Fruit fly (Drosophila melanogaster) whole organism, embryonic: Measurements from ENCODE around the gene Vha16-3.
A peak's percentile ranks its signal among the peaks of the same experiment; 100 is the strongest.

Experiments used
- CG1024 ChIP-seq: fragments of 200-800 bp; sonication (Bioruptor generic); IDR thresholded peaks from 2 replicates; pipeline ENCODE4 v1.3.6; 2022; ENCODE audit warnings: missing biosample characterization, missing genetic modification characterization
- CG11695 ChIP-seq: fragments of 200-800 bp; sonication (Bioruptor generic); IDR thresholded peaks from 3 replicates; pipeline ENCODE4 v1.3.6; 2022; ENCODE audit warnings: missing biosample characterization, missing genetic modification characterization
- CG1233 ChIP-seq: fragments of 200-800 bp; sonication (Bioruptor generic); optimal IDR thresholded peaks from 4 replicates; lab custom pipeline; 2018; ENCODE audit warnings: missing biosample characterization, mild to moderate bottlenecking, missing genetic modification characterization
- CG13624 ChIP-seq: fragments of 200-800 bp; sonication (Bioruptor generic); optimal IDR thresholded peaks from 2 replicates; lab custom pipeline; 2016; ENCODE audit warnings: missing biosample characterization, missing genetic modification characterization
- CG13775 ChIP-seq: fragments of 200-800 bp; sonication (Bioruptor generic); optimal IDR thresholded peaks from 3 replicates; lab custom pipeline; 2017; ENCODE audit warnings: missing biosample characterization, mild to moderate bottlenecking, missing genetic modification characterization
- CG14050 ChIP-seq: fragments of 200-800 bp; sonication (Bioruptor generic); IDR thresholded peaks from 3 replicates; pipeline ENCODE4 v1.3.6; 2022; ENCODE audit warnings: missing biosample characterization, missing genetic modification characterization
- CG15269 ChIP-seq: fragments of 200-800 bp; sonication (Bioruptor generic); optimal IDR thresholded peaks from 2 replicates; lab custom pipeline; 2018; ENCODE audit warnings: missing biosample characterization, mild to moderate bottlenecking, missing genetic modification characterization, moderate library complexity
- CG1529 ChIP-seq: fragments of 200-800 bp; sonication (Bioruptor generic); optimal IDR thresholded peaks from 3 replicates; lab custom pipeline; 2018; ENCODE audit warnings: missing biosample characterization, missing genetic modification characterization
- CG18619 ChIP-seq: fragments of 200-800 bp; sonication (Bioruptor generic); optimal IDR thresholded peaks from 3 replicates; lab custom pipeline; 2017; ENCODE audit warnings: missing biosample characterization, mild to moderate bottlenecking, missing genetic modification characterization
- CG2129 ChIP-seq: fragments of 200-800 bp; sonication (Bioruptor generic); IDR thresholded peaks from 2 replicates; pipeline ENCODE4 v1.3.6; 2022; ENCODE audit warnings: missing biosample characterization, missing genetic modification characterization; ENCODE audit not compliant: partially characterized antibody
- CG32532 ChIP-seq: fragments of 200-800 bp; sonication (Bioruptor generic); IDR thresholded peaks from 2 replicates; pipeline ENCODE4 v1.3.6; 2022; ENCODE audit warnings: missing biosample characterization, missing genetic modification characterization
- CG34224 ChIP-seq: fragments of 200-800 bp; sonication (Bioruptor generic); IDR thresholded peaks from 3 replicates; pipeline ENCODE4 v1.3.6; 2022; ENCODE audit warnings: missing biosample characterization, missing genetic modification characterization; ENCODE audit not compliant: partially characterized antibody
- CG3838 ChIP-seq: fragments of 200-800 bp; sonication (Bioruptor generic); optimal IDR thresholded peaks from 3 replicates; lab custom pipeline; 2016; ENCODE audit warnings: missing biosample characterization, missing genetic modification characterization
- CG3847 ChIP-seq: fragments of 200-800 bp; sonication (Bioruptor generic); IDR thresholded peaks from 2 replicates; pipeline ENCODE4 v1.3.6; 2022; ENCODE audit warnings: missing biosample characterization, missing genetic modification characterization
- CG5953 ChIP-seq: fragments of 200-800 bp; sonication (Bioruptor generic); IDR thresholded peaks from 2 replicates; pipeline ENCODE4 v1.3.6; 2022; ENCODE audit warnings: missing biosample characterization, missing genetic modification characterization
- CG8388 ChIP-seq: fragments of 200-800 bp; sonication (Bioruptor generic); optimal IDR thresholded peaks from 2 replicates; lab custom pipeline; 2019; ENCODE audit warnings: missing biosample characterization, mild to moderate bottlenecking, missing genetic modification characterization, moderate library complexity
- CG9797 ChIP-seq: fragments of 200-800 bp; sonication (Bioruptor generic); optimal IDR thresholded peaks from 3 replicates; lab custom pipeline; 2018; ENCODE audit warnings: missing biosample characterization, mild to moderate bottlenecking, missing genetic modification characterization
- CoRest ChIP-seq: fragments of 200-800 bp; sonication (Bioruptor generic); optimal IDR thresholded peaks from 3 replicates; lab custom pipeline; 2018; ENCODE audit warnings: missing biosample characterization, mild to moderate bottlenecking, missing genetic modification characterization, moderate library complexity
- D ChIP-seq, 2 experiments: fragments of 200-800 bp in 1 of 2; fragments of >200 bp in 1 of 2; sonication (Bioruptor generic) in 1 of 2; optimal IDR thresholded peaks; 2 replicates in 1 of 2; 3 replicates in 1 of 2; lab custom pipeline; 2017; ENCODE audit warnings: mild to moderate bottlenecking in 1 of 2, missing biosample characterization in 1 of 2, missing genetic modification characterization in 1 of 2, missing genetic modification reagents in 1 of 2
- D19A ChIP-seq: fragments of 200-800 bp; optimal IDR thresholded peaks from 3 replicates; lab custom pipeline; 2019; ENCODE audit warnings: missing biosample characterization, mild to moderate bottlenecking, missing genetic modification characterization, moderate library complexity
- H15 ChIP-seq: fragments of 200-800 bp; sonication (Bioruptor generic); IDR thresholded peaks from 3 replicates; pipeline ENCODE4 v1.3.6; 2022; ENCODE audit warnings: missing biosample characterization, missing genetic modification characterization
- HHEX ChIP-seq: fragments of 200-800 bp; sonication (Bioruptor generic); optimal IDR thresholded peaks from 3 replicates; lab custom pipeline; 2017; ENCODE audit warnings: missing biosample characterization, mild to moderate bottlenecking, missing genetic modification characterization, missing genetic modification reagents
- HmgZ ChIP-seq: fragments of 200-800 bp; sonication (Bioruptor generic); optimal IDR thresholded peaks from 2 replicates; lab custom pipeline; 2018; ENCODE audit warnings: missing biosample characterization, mild to moderate bottlenecking, missing genetic modification characterization
- Lpt ChIP-seq: fragments of >200 bp; optimal IDR thresholded peaks from 2 replicates; lab custom pipeline; 2018; ENCODE audit warnings: missing biosample characterization, missing genetic modification characterization
- Sin3A ChIP-seq: fragments of >200 bp; optimal IDR thresholded peaks from 2 replicates; lab custom pipeline; 2018
- Usf ChIP-seq: fragments of 200-800 bp; sonication (Bioruptor generic); optimal IDR thresholded peaks from 2 replicates; lab custom pipeline; 2017; ENCODE audit warnings: missing genotype, missing biosample characterization, missing genetic modification characterization
- Vsx1 ChIP-seq: fragments of 200-800 bp; sonication (Bioruptor generic); optimal IDR thresholded peaks from 2 replicates; lab custom pipeline; 2017; ENCODE audit warnings: missing biosample characterization, mild to moderate bottlenecking, missing genetic modification characterization, missing genetic modification reagents
- ash1 ChIP-seq: fragments of 200-800 bp; sonication (Bioruptor generic); optimal IDR thresholded peaks from 2 replicates; lab custom pipeline; 2018; ENCODE audit warnings: missing biosample characterization, mild to moderate bottlenecking, missing genetic modification characterization
- bbx ChIP-seq: fragments of 200-800 bp; sonication (Bioruptor generic); IDR thresholded peaks from 2 replicates; pipeline ENCODE4 v1.3.6; 2022; ENCODE audit warnings: missing biosample characterization, missing genetic modification characterization; ENCODE audit not compliant: partially characterized antibody
- bcd ChIP-seq: fragments of 200-800 bp; sonication (Bioruptor generic); optimal IDR thresholded peaks from 2 replicates; lab custom pipeline; 2017; ENCODE audit warnings: missing biosample characterization, mild to moderate bottlenecking, missing genetic modification characterization
- br ChIP-seq: fragments of >200 bp; optimal IDR thresholded peaks from 2 replicates; lab custom pipeline; 2017
- danr ChIP-seq: fragments of 200-800 bp; sonication (Bioruptor generic); IDR thresholded peaks from 2 replicates; pipeline ENCODE4 v1.3.6; 2022; ENCODE audit warnings: missing biosample characterization, missing genetic modification characterization
- dimm ChIP-seq: fragments of 200-800 bp; sonication (Bioruptor generic); IDR thresholded peaks from 2 replicates; pipeline ENCODE4 v1.3.6; 2022; ENCODE audit warnings: missing biosample characterization, missing genetic modification characterization
- en ChIP-seq: fragments of 200-800 bp; sonication (Bioruptor generic); optimal IDR thresholded peaks from 2 replicates; lab custom pipeline; 2016; ENCODE audit warnings: missing biosample characterization, missing genetic modification characterization
- fd64A ChIP-seq: fragments of 200-800 bp; sonication (Bioruptor generic); optimal IDR thresholded peaks from 3 replicates; lab custom pipeline; 2018; ENCODE audit warnings: missing biosample characterization, mild to moderate bottlenecking, missing genetic modification characterization
- ftz-f1 ChIP-seq: fragments of 200-800 bp; sonication (Bioruptor generic); optimal IDR thresholded peaks from 2 replicates; lab custom pipeline; 2016; ENCODE audit warnings: missing biosample characterization, missing genetic modification characterization
- gcm ChIP-seq: fragments of 200-800 bp; sonication (Bioruptor generic); optimal IDR thresholded peaks from 2 replicates; lab custom pipeline; 2019; ENCODE audit warnings: missing biosample characterization, mild to moderate bottlenecking, missing genetic modification characterization, moderate library complexity
- klu ChIP-seq: fragments of 200-800 bp; sonication (Bioruptor generic); IDR thresholded peaks from 2 replicates; pipeline ENCODE4 v1.3.6; 2022; ENCODE audit warnings: missing biosample characterization, missing genetic modification characterization
- mam ChIP-seq: fragments of 200-800 bp; sonication (Bioruptor generic); optimal IDR thresholded peaks from 3 replicates; lab custom pipeline; 2016; ENCODE audit warnings: missing biosample characterization, missing genetic modification characterization
- nmo ChIP-seq: fragments of 200-800 bp; sonication (Bioruptor generic); optimal IDR thresholded peaks from 2 replicates; lab custom pipeline; 2018; ENCODE audit warnings: missing biosample characterization, mild to moderate bottlenecking, missing genetic modification characterization, moderate library complexity
- odd ChIP-seq: fragments of 200-800 bp; sonication (Bioruptor generic); optimal IDR thresholded peaks from 2 replicates; lab custom pipeline; 2017; ENCODE audit warnings: missing biosample characterization, mild to moderate bottlenecking, missing genetic modification characterization
- p53 ChIP-seq: fragments of 200-800 bp; sonication (Bioruptor generic); optimal IDR thresholded peaks from 2 replicates; lab custom pipeline; 2016; ENCODE audit warnings: missing biosample characterization, missing genetic modification characterization
- pnt ChIP-seq: fragments of 200-800 bp; sonication (Bioruptor generic); optimal IDR thresholded peaks from 3 replicates; lab custom pipeline; 2016; ENCODE audit warnings: missing biosample characterization, missing genetic modification characterization
- prd ChIP-seq, 3 experiments: fragments of >200 bp in 2 of 3; fragments of 200-800 bp in 1 of 3; sonication (Bioruptor generic) in 1 of 3; optimal IDR thresholded peaks in 2 of 3; IDR thresholded peaks in 1 of 3; 2 replicates in 2 of 3; 3 replicates in 1 of 3; pipeline versions ENCODE4 v1.3.6 to Lab custom; 2017 to 2022; ENCODE audit warnings: missing biosample characterization in 1 of 3, missing genetic modification characterization in 1 of 3
- repo ChIP-seq: fragments of 200-800 bp; sonication (Bioruptor generic); optimal IDR thresholded peaks from 2 replicates; lab custom pipeline; 2016; ENCODE audit warnings: missing biosample characterization, missing genetic modification characterization
- schlank ChIP-seq: fragments of 200-800 bp; sonication (Bioruptor generic); optimal IDR thresholded peaks from 2 replicates; lab custom pipeline; 2018; ENCODE audit warnings: missing biosample characterization, mild to moderate bottlenecking, missing genetic modification characterization
- shn ChIP-seq: fragments of 200-800 bp; sonication (Bioruptor generic); optimal IDR thresholded peaks from 3 replicates; lab custom pipeline; 2016; ENCODE audit warnings: missing biosample characterization, missing genetic modification characterization
- slp2 ChIP-seq: fragments of 200-800 bp; sonication (Bioruptor generic); optimal IDR thresholded peaks from 2 replicates; lab custom pipeline; 2016; ENCODE audit warnings: missing biosample characterization, missing genetic modification characterization
- stwl ChIP-seq: fragments of 200-800 bp; sonication (Bioruptor generic); optimal IDR thresholded peaks from 3 replicates; lab custom pipeline; 2018; ENCODE audit warnings: missing biosample characterization, mild to moderate bottlenecking, missing genetic modification characterization, moderate library complexity
- vvl ChIP-seq: fragments of 200-800 bp; sonication (Bioruptor generic); IDR thresholded peaks from 2 replicates; pipeline ENCODE4 v1.3.6; 2022; ENCODE audit warnings: missing biosample characterization, missing genetic modification characterization

Gene Vha16-3

DNA sequence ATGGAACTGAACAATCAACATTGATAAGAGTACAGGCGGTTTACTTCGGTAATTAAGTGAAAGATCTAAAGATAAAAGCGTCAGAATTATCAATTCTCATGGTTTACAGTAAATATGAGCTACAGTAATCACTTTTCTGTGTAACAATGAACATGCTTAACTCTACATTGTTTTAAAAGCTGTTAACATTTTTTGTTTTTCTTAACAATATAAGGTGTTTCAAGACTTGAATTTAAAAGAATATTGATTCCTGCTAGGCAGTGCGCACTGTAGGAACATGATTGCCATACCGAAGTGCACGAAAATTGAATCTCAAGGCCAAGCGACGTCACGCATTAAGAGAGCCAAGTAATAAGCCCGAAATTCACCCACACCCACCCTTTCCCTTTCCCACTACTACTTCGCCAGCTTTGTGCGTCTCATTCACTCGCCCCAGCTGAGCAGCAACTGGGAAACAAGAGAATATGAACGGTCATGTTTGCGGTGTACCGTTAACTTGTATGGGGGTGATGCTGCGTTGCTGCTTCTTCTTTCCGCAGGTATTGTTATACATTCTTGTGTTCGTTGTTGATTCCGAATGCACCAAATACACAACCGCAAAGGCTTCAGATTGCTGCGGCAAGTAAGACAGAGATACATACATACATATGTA is 18.3 kb downstream of the Vha16-3 start (continued):
- TF ChIP-seq CG32532 (GFP tag; lab: Robert Waterston, UW) (peak; percentile 81), ash1 (GFP tag; lab: Kevin White, UChicago) (no peak), repo (peak; percentile 17), nmo (GFP tag; lab: Kevin White, UChicago) (peak; percentile 63), br (lab: Kevin White, UChicago) (no peak), CG1024 (no peak), CG13624 (GFP tag; lab: Kevin White, UChicago) (peak; percentile 57), CG3838 (GFP tag; lab: Kevin White, UChicago) (no peak), CG8388 (GFP tag; lab: Kevin White, UChicago) (peak; percentile 6), danr (GFP tag; lab: Robert Waterston, UW) (peak; percentile 58; the same call in 1 of the 2 replicates), CG9797 (GFP tag; lab: Kevin White, UChicago) (no peak), Lpt (GFP tag; lab: Kevin White, UChicago) (no peak), CG14050 (GFP tag; lab: Robert Waterston, UW) (no peak; the same call in 2 of the 3 replicates), prd (optimal IDR thresholded peaks at IDR 0.05; lab: Kevin White, UChicago) (no peak), prd (GFP tag; IDR thresholded peaks at IDR 0.05; lab: Robert Waterston, UW) (peak; percentile 85), p53 (GFP tag; lab: Kevin White, UChicago) (no peak), D19A (tag; lab: Kevin White, UChicago) (peak; percentile 15), en (GFP tag; lab: Kevin White, UChicago) (peak; percentile 7), bcd (GFP tag; lab: Kevin White, UChicago) (peak; percentile 64), HHEX (GFP tag; lab: Kevin White, UChicago) (peak; percentile 48), CG11695 (GFP tag; lab: Robert Waterston, UW) (peak; percentile 52), CG15269 (tag; lab: Kevin White, UChicago) (peak; percentile 79), schlank (tag; lab: Kevin White, UChicago) (peak; percentile 8), Sin3A (no peak), CG2129 (GFP tag; lab: Robert Waterston, UW) (no peak), CG1233 (GFP tag; lab: Kevin White, UChicago) (no peak), CG3847 (GFP tag; lab: Robert Waterston, UW) (peak; percentile 64), H15 (peak; percentile 68; the same call in 2 of the 3 replicates), gcm (GFP tag; lab: Kevin White, UChicago) (no peak), CG18619 (peak; percentile 49), odd (GFP tag; lab: Kevin White, UChicago) (no peak), Usf (GFP tag; lab: Kevin White, UChicago) (peak; percentile 47), stwl (tag; lab: Kevin White, UChicago) (no peak), vvl (GFP tag; lab: Robert Waterston, UW) (peak; percentile 60), ftz-f1 (GFP tag; lab: Kevin White, UChicago) (peak; percentile 39), fd64A (no peak), CG13775 (peak; percentile 47), CoRest (tag; lab: Kevin White, UChicago) (peak; percentile 70), HmgZ (tag; lab: Kevin White, UChicago) (peak; percentile 60), klu (no peak; the same call in 1 of the 2 replicates), Vsx1 (GFP tag; lab: Kevin White, UChicago) (no peak), D (optimal IDR thresholded peaks at IDR 0.05; lab: Kevin White, UChicago) (peak; percentile 50), D (GFP tag; optimal IDR thresholded peaks at IDR 0.05; lab: Kevin White, UChicago) (no peak), mam (GFP tag; lab: Kevin White, UChicago) (peak; percentile 65), CG1529 (GFP tag; lab: Kevin White, UChicago) (no peak), CG34224 (no peak), pnt (GFP tag; lab: Kevin White, UChicago) (peak; percentile 17), bbx (GFP tag; lab: Robert Waterston, UW) (no peak), CG5953 (0 out of 2 replicates have a peak, but pooled peaks have one; percentile 33), shn (GFP tag; lab: Kevin White, UChicago) (peak; percentile 31), dimm (GFP tag; lab: Robert Waterston, UW) (peak; percentile 59), slp2 (GFP tag; lab: Kevin White, UChicago) (peak; percentile 44)
